Fruit fly (Drosophila melanogaster): Measurements from ENCODE around the gene CG33337.

DNA sequence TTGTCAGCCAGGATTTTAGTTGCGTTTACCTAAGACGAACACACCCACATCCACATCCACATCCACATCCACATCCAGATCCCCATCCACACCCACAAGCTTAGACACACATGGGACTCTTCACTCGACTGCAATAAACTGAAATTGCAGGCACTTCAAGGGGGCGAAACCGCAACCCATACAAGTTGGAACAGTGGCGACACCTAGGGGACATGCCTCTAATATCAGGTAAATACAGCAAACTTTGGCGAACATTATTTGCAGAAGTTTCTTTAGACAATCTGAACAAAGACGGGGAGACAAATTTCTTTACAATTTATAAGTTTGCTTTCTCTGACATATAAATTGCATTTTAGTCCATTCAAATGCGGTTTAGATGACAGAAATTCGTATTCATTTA lies 30.4 kb upstream of the CG33337 start:
- TF ChIP-seq CG8478 (optimal IDR thresholded peaks at IDR 0.05) (no peak), CTCF (optimal IDR thresholded peaks at IDR 0.05) (peak; percentile 51 to 52)

All from S2 (cell line).